Worm (Caenorhabditis elegans): ENCODE data around the gene sup-10.
"Not testable (repeated sequence)": the region's sequence is repeated elsewhere in the genome, so short reads cannot be mapped to it uniquely, and the experiment has no call there.

Gene sup-10

DNA sequence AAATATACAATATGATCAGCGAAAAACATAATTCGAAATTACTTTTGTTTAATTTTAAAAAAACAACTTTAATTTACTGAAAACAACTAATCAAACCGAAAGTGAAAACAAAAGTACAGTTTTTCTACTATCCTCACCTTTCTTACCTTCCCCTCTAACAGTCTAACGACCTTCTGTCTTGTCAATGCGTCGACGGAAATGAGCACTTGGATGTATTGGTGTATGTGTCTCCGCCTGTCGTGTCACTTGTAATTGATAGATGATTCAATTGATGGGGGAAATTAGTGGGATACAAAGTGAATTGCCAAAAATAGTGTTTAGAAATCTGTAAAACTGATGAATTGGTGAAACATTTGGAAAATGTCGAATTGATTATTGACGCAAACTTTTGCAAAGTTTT is 35.3 kb downstream of the sup-10 start, which contains the start of gene F31A3.5:
TSS of gene F31A3.5 (minus strand) at position 200 of the 400 bp plus-strand sequence.
- TF ChIP-seq ztf-4 (tag; optimal IDR thresholded peaks at IDR 0.05) (no peak), blmp-1 (tag; optimal IDR thresholded peaks at IDR 0.05) (no peak), unc-86 (tag; optimal IDR thresholded peaks at IDR 0.05) (no peak), rnt-1 (tag; optimal IDR thresholded peaks at IDR 0.05) (no peak), ceh-88 (GFP tag; IDR thresholded peaks at IDR 0.05) (no peak), nhr-71 (tag; optimal IDR thresholded peaks at IDR 0.05) (no peak), nhr-20 (tag; optimal IDR thresholded peaks at IDR 0.05) (no peak), isw-1 (GFP tag; IDR thresholded peaks at IDR 0.05) (no peak), pqm-1 (tag; optimal IDR thresholded peaks at IDR 0.05) (no peak), unc-98 (GFP tag; IDR thresholded peaks at IDR 0.05) (no peak), ztf-11 (tag; optimal IDR thresholded peaks at IDR 0.05) (no peak), lin-13 (GFP tag; optimal IDR thresholded peaks at IDR 0.05) (no peak), mep-1 (tag; optimal IDR thresholded peaks at IDR 0.05) (no peak), lin-14 (GFP tag; optimal IDR thresholded peaks at IDR 0.05) (no peak), mef-2 (tag; optimal IDR thresholded peaks at IDR 0.05) (no peak), efl-1 (optimal IDR thresholded peaks at IDR 0.05) (no peak), efl-1 (GFP tag; optimal IDR thresholded peaks at IDR 0.05 in 1 of 2) (no peak), C04F5.9 (tag; optimal IDR thresholded peaks at IDR 0.05) (no peak), nhr-11 (tag; optimal IDR thresholded peaks at IDR 0.05) (no peak), hlh-4 (tag; optimal IDR thresholded peaks at IDR 0.05) (no peak)

DNA sequence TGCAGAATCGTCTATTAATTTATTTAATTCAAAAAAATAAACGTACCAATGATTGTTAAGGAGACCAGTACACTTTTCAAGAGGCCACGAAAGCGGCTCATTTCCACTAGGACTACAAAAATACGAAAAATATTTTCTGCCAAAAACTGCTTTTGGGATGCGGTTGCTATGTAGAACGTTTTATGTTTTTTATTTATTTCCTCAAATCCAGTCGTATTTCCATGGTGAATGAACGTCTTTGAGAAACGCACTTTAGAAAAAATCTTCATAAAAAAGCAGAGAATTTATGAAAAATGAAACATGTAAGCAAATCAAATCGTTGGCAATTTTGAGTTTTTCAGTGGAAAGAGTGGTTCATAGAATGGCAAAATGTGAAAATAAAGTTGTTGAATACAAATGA is 39.2 kb downstream of the sup-10 start, which contains the start of gene F39B3.7:
TSS of gene F39B3.7 (minus strand) at position 101 of the 400 bp plus-strand sequence.
- TF ChIP-seq mef-2 (tag; optimal IDR thresholded peaks at IDR 0.05) (no peak), ets-5 (GFP tag; IDR thresholded peaks at IDR 0.05) (no peak), swsn-7 (tag; optimal IDR thresholded peaks at IDR 0.05) (no peak), aly-2 (tag; optimal IDR thresholded peaks at IDR 0.05) (no peak), fkh-8 (tag; optimal IDR thresholded peaks at IDR 0.05) (no peak), pax-3 (tag; optimal IDR thresholded peaks at IDR 0.05) (no peak), zip-4 (GFP tag; optimal IDR thresholded peaks at IDR 0.05) (no peak), xbp-1 (tag; optimal IDR thresholded peaks at IDR 0.05) (no peak), sptf-1 (tag; optimal IDR thresholded peaks at IDR 0.05) (no peak), snpc-4 (tag; optimal IDR thresholded peaks at IDR 0.05) (no peak), dpl-1 (GFP tag; optimal IDR thresholded peaks at IDR 0.05) (no peak), egl-13 (tag; optimal IDR thresholded peaks at IDR 0.05) (no peak), lin-14 (GFP tag; optimal IDR thresholded peaks at IDR 0.05) (no peak), ceh-63 (GFP tag; optimal IDR thresholded peaks at IDR 0.05) (no peak), lsy-2 (tag; optimal IDR thresholded peaks at IDR 0.05) (no peak), lin-39 (tag; optimal IDR thresholded peaks at IDR 0.05) (no peak), elt-3 (tag; optimal IDR thresholded peaks at IDR 0.05) (no peak), rnt-1 (tag; optimal IDR thresholded peaks at IDR 0.05) (no peak), nhr-90 (tag; optimal IDR thresholded peaks at IDR 0.05; ENCODE audit: poor library complexity) (no peak)

DNA sequence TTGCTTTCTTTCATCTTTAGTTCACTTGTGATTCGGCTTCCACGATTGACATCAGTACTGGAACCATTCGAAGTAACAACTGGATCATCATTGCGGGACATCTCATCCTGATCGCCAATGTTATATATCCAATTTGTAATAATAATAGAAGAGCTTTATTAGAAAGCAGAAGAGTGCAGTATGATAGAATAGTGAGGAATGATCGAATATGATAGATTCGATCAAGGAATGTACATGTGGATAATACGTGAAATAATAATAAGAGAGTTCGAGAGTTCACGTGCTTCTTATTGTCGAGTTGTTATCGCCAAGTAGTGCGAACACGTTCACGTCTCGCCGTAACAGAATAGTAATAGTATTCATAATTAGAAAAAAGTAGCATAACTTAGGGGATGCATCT is 50.9 kb downstream of the sup-10 start, which contains the start of gene F39B3.3:
TSS of gene F39B3.3 (minus strand) at position 101 of the 400 bp plus-strand sequence.
- not testable (repeated sequence) for TF ChIP-seq irx-1, tlp-1, unc-86 (tag; optimal IDR thresholded peaks at IDR 0.05)

DNA sequence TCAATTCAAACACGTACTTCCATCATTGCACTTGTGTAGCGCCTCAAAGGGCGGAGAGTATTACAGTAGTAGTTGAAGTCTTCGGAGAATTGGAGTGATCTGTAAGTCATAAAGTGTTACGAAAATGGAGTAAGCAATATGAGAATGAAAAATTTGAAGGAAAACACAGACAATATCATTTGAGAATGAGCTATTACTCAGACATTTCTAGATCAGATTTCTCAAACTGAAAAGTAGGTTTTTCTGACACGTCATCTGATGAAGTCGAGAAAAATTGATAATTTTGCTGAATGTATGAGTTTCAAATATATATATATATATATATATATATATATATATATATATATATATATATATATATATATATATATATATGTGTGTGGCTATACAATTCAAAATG is 51.6 kb downstream of the sup-10 start, which contains the start of gene frpr-7:
TSS of gene frpr-7 (minus strand) at position 101 of the 400 bp plus-strand sequence.
- no peak for TF ChIP-seq hlh-4 (tag; optimal IDR thresholded peaks at IDR 0.05)
- no peak for TF ChIP-seq egl-13 (tag; optimal IDR thresholded peaks at IDR 0.05)
- no peak for TF ChIP-seq pag-3 (tag; optimal IDR thresholded peaks at IDR 0.05; ENCODE audit: borderline replicate concordance, insufficient read depth)
- TF ChIP-seq lin-15B (tag; optimal IDR thresholded peaks at IDR 0.05): no peak
- no peak for TF ChIP-seq nhr-76 (tag; optimal IDR thresholded peaks at IDR 0.05)
- TF ChIP-seq lin-13 (GFP tag; optimal IDR thresholded peaks at IDR 0.05): no peak
- TF ChIP-seq vab-15 (tag; optimal IDR thresholded peaks at IDR 0.05): no peak
- TF ChIP-seq hpl-2 (GFP tag; optimal IDR thresholded peaks at IDR 0.05): no peak
- TF ChIP-seq tbx-2 (tag; optimal IDR thresholded peaks at IDR 0.05): no peak
- TF ChIP-seq lin-35 (GFP tag; optimal IDR thresholded peaks at IDR 0.05): no peak
- no peak for TF ChIP-seq unc-62 (GFP tag; optimal IDR thresholded peaks at IDR 0.05)
- no peak for TF ChIP-seq aha-1 (tag; optimal IDR thresholded peaks at IDR 0.05)
- no peak for TF ChIP-seq nhr-84 (tag; optimal IDR thresholded peaks at IDR 0.05)
- TF ChIP-seq nhr-12 (tag; optimal IDR thresholded peaks at IDR 0.05): no peak
